Worm (Caenorhabditis elegans): Measurements from ENCODE around the gene ZK643.5.
A peak's percentile ranks its signal among the peaks of the same experiment; 100 is the strongest.

The ZK643.5 gene

ce11 chrIII:8926512-8926911 lies 29.5 kb downstream of the ZK643.5 start:
- TF ChIP-seq ahr-1 (tag; optimal IDR thresholded peaks at IDR 0.05), result no peak
- TF ChIP-seq unc-55 (GFP tag; optimal IDR thresholded peaks at IDR 0.05), result peak; percentile 36

ce11 chrIII:8925539-8925938 lies 30.5 kb downstream of the ZK643.5 start:
- TF ChIP-seq sox-2 (GFP tag; IDR thresholded peaks at IDR 0.05) (no peak), ceh-31 (tag; optimal IDR thresholded peaks at IDR 0.05) (no peak), ceh-24 (tag; optimal IDR thresholded peaks at IDR 0.05) (no peak), gmeb-2 (tag; optimal IDR thresholded peaks at IDR 0.05) (no peak), tbx-7 (tag; optimal IDR thresholded peaks at IDR 0.05) (no peak), hlh-13 (GFP tag; optimal IDR thresholded peaks at IDR 0.05) (no peak), nhr-11 (tag; optimal IDR thresholded peaks at IDR 0.05) (no peak)

ce11 chrIII:8923937-8924336 lies 32.1 kb downstream of the ZK643.5 start, which contains the start of gene ZK637.12:
ZK637.12 (plus strand) TSS chrIII:8924237.
- TF ChIP-seq zip-5 (tag; optimal IDR thresholded peaks at IDR 0.05) (no peak), tbx-2 (tag; optimal IDR thresholded peaks at IDR 0.05) (no peak), pha-2 (tag; optimal IDR thresholded peaks at IDR 0.05) (no peak), nfya-1 (tag; optimal IDR thresholded peaks at IDR 0.05) (no peak), elt-2 (tag; optimal IDR thresholded peaks at IDR 0.05) (no peak), rnt-1 (tag; optimal IDR thresholded peaks at IDR 0.05) (no peak), ceh-48 (tag; optimal IDR thresholded peaks at IDR 0.05) (no peak), pha-4 (tag; optimal IDR thresholded peaks at IDR 0.05) (no peak), che-1 (tag; optimal IDR thresholded peaks at IDR 0.05) (no peak), hlh-15 (tag; optimal IDR thresholded peaks at IDR 0.05) (no peak), sox-2 (GFP tag; IDR thresholded peaks at IDR 0.05) (no peak), eyg-1 (tag; optimal IDR thresholded peaks at IDR 0.05) (no peak), K09A11.1 (tag; optimal IDR thresholded peaks at IDR 0.05; ENCODE audit: insufficient read depth) (no peak)

ce11 chrIII:8923240-8923734 lies 32.7 kb downstream of the ZK643.5 start, which contains the start of gene glb-1:
glb-1 (minus strand) TSS chrIII:8923290.
- TF ChIP-seq unc-55 (GFP tag; optimal IDR thresholded peaks at IDR 0.05), result peak; percentile 61
- TF ChIP-seq gmeb-2 (tag; optimal IDR thresholded peaks at IDR 0.05), result no peak

- TF ChIP-seq ama-1 (optimal IDR thresholded peaks at IDR 0.05), result peak; percentile 22
- TF ChIP-seq ceh-18 (tag; optimal IDR thresholded peaks at IDR 0.05), result peak; percentile 7
- TF ChIP-seq nfya-1 (tag; optimal IDR thresholded peaks at IDR 0.05), result peak; percentile 34
- TF ChIP-seq Y22D7AL.16 (tag; optimal IDR thresholded peaks at IDR 0.05), result no peak
Measured at ce11 chrIII:8922061-8922460, 33.9 kb downstream of the ZK643.5 start.

- TF ChIP-seq unc-3 (GFP tag; conservative IDR thresholded peaks at IDR 0.05) (no peak), unc-3 (tag; optimal IDR thresholded peaks at IDR 0.05) (no peak), lim-6 (tag; optimal IDR thresholded peaks at IDR 0.05) (no peak), pha-4 (tag; optimal IDR thresholded peaks at IDR 0.05) (no peak), pag-3 (tag; optimal IDR thresholded peaks at IDR 0.05; ENCODE audit: borderline replicate concordance) (no peak), fax-1 (tag; optimal IDR thresholded peaks at IDR 0.05) (no peak), C38D4.7 (GFP tag; optimal IDR thresholded peaks at IDR 0.05) (no peak), hlh-13 (GFP tag; optimal IDR thresholded peaks at IDR 0.05) (no peak), pat-9 (tag; optimal IDR thresholded peaks at IDR 0.05) (no peak), sox-2 (GFP tag; IDR thresholded peaks at IDR 0.05) (no peak), mec-3 (tag; optimal IDR thresholded peaks at IDR 0.05; ENCODE audit: borderline replicate concordance) (no peak), ztf-16 (tag; optimal IDR thresholded peaks at IDR 0.05) (no peak), hlh-8 (tag; optimal IDR thresholded peaks at IDR 0.05) (no peak), ceh-30 (tag; optimal IDR thresholded peaks at IDR 0.05) (no peak), rnt-1 (tag; optimal IDR thresholded peaks at IDR 0.05) (no peak), npax-4 (tag; optimal IDR thresholded peaks at IDR 0.05) (no peak), che-1 (tag; optimal IDR thresholded peaks at IDR 0.05) (no peak), ref-2 (tag; optimal IDR thresholded peaks at IDR 0.05) (no peak), K02D7.2 (tag; optimal IDR thresholded peaks at IDR 0.05) (no peak), pqm-1 (tag; optimal IDR thresholded peaks at IDR 0.05) (no peak), elt-4 (tag; optimal IDR thresholded peaks at IDR 0.05) (no peak)
Measured at ce11 chrIII:8919784-8920183, 36.2 kb downstream of the ZK643.5 start, which contains the start of gene ZK637.15. ZK637.15 (plus strand) TSS chrIII:8920084.
